Fruit fly (Drosophila melanogaster): ENCODE data around the gene CG31538.

DNA sequence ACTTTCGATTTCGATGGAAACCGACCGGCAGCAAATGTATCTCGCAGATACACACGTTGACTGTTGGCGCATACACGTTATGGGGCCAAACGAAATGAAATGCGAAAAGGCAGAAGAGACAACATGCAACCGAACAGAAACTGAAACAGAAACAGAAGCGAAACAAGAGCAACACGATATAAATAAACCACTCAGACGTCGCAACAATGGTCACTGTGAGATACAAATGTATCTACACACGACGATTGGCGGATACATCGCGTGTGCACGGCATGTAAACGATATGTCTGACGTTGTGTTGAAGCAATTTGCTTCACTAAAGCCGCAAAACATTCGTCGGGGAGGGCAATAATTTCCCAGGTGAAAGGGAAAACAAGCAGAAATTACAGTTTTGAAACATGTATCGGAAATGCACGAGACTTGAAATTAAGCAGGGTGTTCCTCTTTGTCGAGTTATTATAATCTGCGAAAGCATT, 40.1 kb upstream of the CG31538 start:
- no peak for TF ChIP-seq Pif1A (GFP tag; optimal IDR thresholded peaks at IDR 0.05)
- no peak for TF ChIP-seq Snoo (tag; optimal IDR thresholded peaks at IDR 0.05)
- no peak for TF ChIP-seq CG34367 (tag; optimal IDR thresholded peaks at IDR 0.05)

Data from whole organism, pupa.